Fruit fly (Drosophila melanogaster) whole organism, prepupa: ENCODE data around the gene CG11563.

Experiments used
- Blimp-1 ChIP-seq: fragments of 200-800 bp; sonication (Bioruptor generic); optimal IDR thresholded peaks from 3 replicates; lab custom pipeline; 2017; ENCODE audit warnings: missing biosample characterization, missing genetic modification characterization, mild to moderate bottlenecking, moderate library complexity, missing genetic modification reagents
- CG10631 ChIP-seq: fragments of 200-800 bp; sonication (Bioruptor generic); optimal IDR thresholded peaks from 2 replicates; lab custom pipeline; 2016; ENCODE audit warnings: missing biosample characterization, missing genetic modification characterization
- CG10669 ChIP-seq: fragments of 200-800 bp; sonication (Bioruptor generic); optimal IDR thresholded peaks from 3 replicates; lab custom pipeline; 2018; ENCODE audit warnings: missing biosample characterization, mild to moderate bottlenecking, missing genetic modification characterization, moderate library complexity
- CG11294 ChIP-seq: fragments of 200-800 bp; sonication (Bioruptor generic); IDR thresholded peaks from 2 replicates; pipeline ENCODE4 v1.3.6; 2022; ENCODE audit warnings: missing biosample characterization, missing genetic modification characterization
- CG11762 ChIP-seq: fragments of 200-800 bp; sonication (Bioruptor generic); optimal IDR thresholded peaks from 3 replicates; lab custom pipeline; 2016; ENCODE audit warnings: missing biosample characterization, missing genetic modification characterization; ENCODE audit not compliant: insufficient read depth
- CG11902 ChIP-seq: fragments of 200-800 bp; sonication (Bioruptor generic); optimal IDR thresholded peaks from 3 replicates; lab custom pipeline; 2016; ENCODE audit warnings: missing biosample characterization, missing genetic modification characterization
- CG16779 ChIP-seq: fragments of 200-800 bp; sonication (Bioruptor generic); optimal IDR thresholded peaks from 3 replicates; lab custom pipeline; 2017; ENCODE audit warnings: missing biosample characterization, mild to moderate bottlenecking, missing genetic modification characterization
- CG3032 ChIP-seq: fragments of 200-800 bp; optimal IDR thresholded peaks from 2 replicates; lab custom pipeline; 2019; ENCODE audit warnings: missing biosample characterization, mild to moderate bottlenecking, missing genetic modification characterization, moderate library complexity
- CG31627 ChIP-seq: fragments of 200-800 bp; sonication (Bioruptor generic); optimal IDR thresholded peaks from 3 replicates; lab custom pipeline; 2016; ENCODE audit warnings: missing biosample characterization, missing genetic modification characterization
- CG32006 ChIP-seq: fragments of 200-800 bp; sonication (Bioruptor generic); optimal IDR thresholded peaks from 3 replicates; lab custom pipeline; 2017; ENCODE audit warnings: missing biosample characterization, mild to moderate bottlenecking, missing genetic modification characterization
- CG34406 ChIP-seq: fragments of 200-800 bp; sonication (Bioruptor generic); optimal IDR thresholded peaks from 3 replicates; lab custom pipeline; 2016; ENCODE audit warnings: missing biosample characterization, missing genetic modification characterization
- CG3919 ChIP-seq: fragments of 200-800 bp; sonication (Bioruptor generic); optimal IDR thresholded peaks from 3 replicates; lab custom pipeline; 2016; ENCODE audit warnings: missing biosample characterization, missing genetic modification characterization
- CG4318 ChIP-seq: fragments of 200-800 bp; sonication (Bioruptor generic); optimal IDR thresholded peaks from 3 replicates; lab custom pipeline; 2017; ENCODE audit warnings: missing biosample characterization, mild to moderate bottlenecking, missing genetic modification characterization
- CG6276 ChIP-seq: fragments of 200-800 bp; sonication (Bioruptor generic); optimal IDR thresholded peaks from 2 replicates; lab custom pipeline; 2017; ENCODE audit warnings: missing biosample characterization, mild to moderate bottlenecking, missing genetic modification characterization
- CG6792 ChIP-seq: fragments of 200-800 bp; sonication (Bioruptor generic); optimal IDR thresholded peaks from 3 replicates; lab custom pipeline; 2016; ENCODE audit warnings: missing biosample characterization, missing genetic modification characterization
- CG6808 ChIP-seq: fragments of 200-800 bp; sonication (Bioruptor generic); optimal IDR thresholded peaks from 3 replicates; lab custom pipeline; 2017; ENCODE audit warnings: missing biosample characterization, missing genetic modification characterization, mild to moderate bottlenecking, moderate library complexity, missing genetic modification reagents
- CG6854 ChIP-seq: fragments of 200-800 bp; sonication (Bioruptor generic); optimal IDR thresholded peaks from 2 replicates; lab custom pipeline; 2017; ENCODE audit warnings: missing biosample characterization, mild to moderate bottlenecking, missing genetic modification characterization
- CG7368 ChIP-seq: fragments of 200-800 bp; sonication (Bioruptor generic); optimal IDR thresholded peaks from 3 replicates; lab custom pipeline; 2016; ENCODE audit warnings: missing biosample characterization, missing genetic modification characterization
- CG8119 ChIP-seq: fragments of 200-800 bp; sonication (Bioruptor generic); IDR thresholded peaks from 3 replicates; pipeline ENCODE4 v1.3.6; 2022; ENCODE audit warnings: missing biosample characterization, missing genetic modification characterization
- CG8632 ChIP-seq: fragments of 200-800 bp; sonication (Bioruptor generic); optimal IDR thresholded peaks from 3 replicates; lab custom pipeline; 2016; ENCODE audit warnings: missing biosample characterization, missing genetic modification characterization
- CG9139 ChIP-seq: fragments of 200-800 bp; sonication (Bioruptor generic); optimal IDR thresholded peaks from 3 replicates; lab custom pipeline; 2017; ENCODE audit warnings: missing biosample characterization, mild to moderate bottlenecking, missing genetic modification characterization
- Eip75B ChIP-seq: fragments of 200-800 bp; sonication (Bioruptor generic); optimal IDR thresholded peaks from 3 replicates; lab custom pipeline; 2016; ENCODE audit warnings: missing biosample characterization, missing genetic modification characterization
- Eip78C ChIP-seq: fragments of 200-800 bp; sonication (Bioruptor generic); peaks from one replicate; lab custom pipeline; 2016; ENCODE audit warnings: missing biosample characterization, missing genetic modification characterization
- Ets96B ChIP-seq: fragments of 200-800 bp; optimal IDR thresholded peaks from 2 replicates; lab custom pipeline; 2019; ENCODE audit warnings: missing biosample characterization, mild to moderate bottlenecking, missing genetic modification characterization, moderate library complexity
- Gug ChIP-seq: fragments of 200-800 bp; sonication (Bioruptor generic); IDR thresholded peaks from 2 replicates; pipeline ENCODE4 v1.3.6; 2022; ENCODE audit warnings: missing biosample characterization, missing genetic modification characterization
- Hr38 ChIP-seq: sonication (Bioruptor generic); optimal IDR thresholded peaks from 2 replicates; lab custom pipeline; 2016; ENCODE audit warnings: missing biosample characterization, missing genetic modification characterization
- Hr39 ChIP-seq: fragments of 200-800 bp; sonication (Bioruptor generic); optimal IDR thresholded peaks from 2 replicates; lab custom pipeline; 2016; ENCODE audit warnings: missing biosample characterization, missing genetic modification characterization
- Hr4 ChIP-seq: fragments of 200-800 bp; sonication (Bioruptor generic); optimal IDR thresholded peaks from 3 replicates; lab custom pipeline; 2016; ENCODE audit warnings: missing biosample characterization, missing genetic modification characterization
- Lpt ChIP-seq: fragments of 200-800 bp; sonication (Bioruptor generic); optimal IDR thresholded peaks from 3 replicates; lab custom pipeline; 2016; ENCODE audit warnings: missing biosample characterization, missing genetic modification characterization
- OdsH ChIP-seq: fragments of 200-800 bp; sonication (Bioruptor generic); optimal IDR thresholded peaks from 3 replicates; lab custom pipeline; 2016; ENCODE audit warnings: missing biosample characterization, missing genetic modification characterization
- Smox ChIP-seq: fragments of 200-800 bp; sonication (Bioruptor generic); optimal IDR thresholded peaks from 3 replicates; lab custom pipeline; 2016; ENCODE audit warnings: missing biosample characterization, missing genetic modification characterization
- Sox14 ChIP-seq: fragments of 200-800 bp; sonication (Bioruptor generic); optimal IDR thresholded peaks from 3 replicates; lab custom pipeline; 2016; ENCODE audit warnings: missing biosample characterization, missing genetic modification characterization
- Sox15 ChIP-seq: fragments of 200-800 bp; sonication (Bioruptor generic); optimal IDR thresholded peaks from 3 replicates; lab custom pipeline; 2016; ENCODE audit warnings: missing biosample characterization, missing genetic modification characterization
- acj6 ChIP-seq: fragments of 200-800 bp; sonication (Bioruptor generic); optimal IDR thresholded peaks from 3 replicates; lab custom pipeline; 2016; ENCODE audit warnings: missing biosample characterization, missing genetic modification characterization
- cyc ChIP-seq: fragments of 200-800 bp; sonication (Bioruptor generic); optimal IDR thresholded peaks from 3 replicates; lab custom pipeline; 2016; ENCODE audit warnings: missing biosample characterization, missing genetic modification characterization
- dac ChIP-seq: fragments of 200-800 bp; sonication (Bioruptor generic); optimal IDR thresholded peaks from 2 replicates; lab custom pipeline; 2017; ENCODE audit warnings: missing biosample characterization, mild to moderate bottlenecking, missing genetic modification characterization
- dsx ChIP-seq: fragments of 200-800 bp; optimal IDR thresholded peaks from 3 replicates; lab custom pipeline; 2019; ENCODE audit warnings: missing biosample characterization, mild to moderate bottlenecking, missing genetic modification characterization, moderate library complexity; ENCODE audit not compliant: poor library complexity, severe bottlenecking
- eg ChIP-seq: fragments of 200-800 bp; sonication (Bioruptor generic); IDR thresholded peaks from 3 replicates; pipeline ENCODE4 v1.3.6; 2022; ENCODE audit warnings: missing biosample characterization, missing genetic modification characterization
- fd59A ChIP-seq: fragments of 200-800 bp; sonication (Bioruptor generic); optimal IDR thresholded peaks from 2 replicates; lab custom pipeline; 2017; ENCODE audit warnings: missing biosample characterization, mild to moderate bottlenecking, missing genetic modification characterization, missing genetic modification reagents
- fd85E ChIP-seq: fragments of 200-800 bp; sonication (Bioruptor generic); optimal IDR thresholded peaks from 3 replicates; lab custom pipeline; 2016; ENCODE audit warnings: missing biosample characterization, missing genetic modification characterization
- lz ChIP-seq: fragments of 200-800 bp; sonication (Bioruptor generic); optimal IDR thresholded peaks from 3 replicates; lab custom pipeline; 2016; ENCODE audit warnings: missing biosample characterization, missing genetic modification characterization
- net ChIP-seq: fragments of 200-800 bp; sonication (Bioruptor generic); optimal IDR thresholded peaks from 3 replicates; lab custom pipeline; 2016; ENCODE audit warnings: missing biosample characterization, missing genetic modification characterization
- pdm3 ChIP-seq: fragments of 200-800 bp; sonication (Bioruptor generic); optimal IDR thresholded peaks from 3 replicates; lab custom pipeline; 2016; ENCODE audit warnings: missing biosample characterization, missing genetic modification characterization
- salr ChIP-seq, 2 experiments: fragments of 200-800 bp; sonication (Bioruptor generic); optimal IDR thresholded peaks; 3 replicates each; lab custom pipeline; 2016 to 2018; ENCODE audit warnings: missing biosample characterization in 2 of 2, missing genetic modification characterization in 2 of 2, mild to moderate bottlenecking in 1 of 2
- spab ChIP-seq: fragments of 200-800 bp; sonication (Bioruptor generic); optimal IDR thresholded peaks from 2 replicates; lab custom pipeline; 2017; ENCODE audit warnings: missing biosample characterization, mild to moderate bottlenecking, missing genetic modification characterization, missing genetic modification reagents
- svp ChIP-seq: fragments of 200-800 bp; sonication (Bioruptor generic); peaks from one replicate; lab custom pipeline; 2016; ENCODE audit warnings: missing biosample characterization, missing genetic modification characterization
- topi ChIP-seq: fragments of 200-800 bp; sonication (Bioruptor generic); optimal IDR thresholded peaks from 3 replicates; lab custom pipeline; 2016; ENCODE audit warnings: missing biosample characterization, missing genetic modification characterization
- vri ChIP-seq: fragments of 200-800 bp; sonication (Bioruptor generic); optimal IDR thresholded peaks from 3 replicates; lab custom pipeline; 2016; ENCODE audit warnings: missing biosample characterization, mild to moderate bottlenecking, missing genetic modification characterization

The CG11563 gene

dm6 chr3R:31767528-31767927 is 30.7 kb downstream of the CG11563 start (continued):
- TF ChIP-seq spab (GFP tag; lab: Kevin White, UChicago): peak; percentile 29
- peak; percentile 5 for TF ChIP-seq Blimp-1 (GFP tag; lab: Kevin White, UChicago)
- TF ChIP-seq CG11762 (GFP tag; lab: Kevin White, UChicago): peak; percentile 36
- TF ChIP-seq CG9139 (GFP tag; lab: Kevin White, UChicago): no peak
- TF ChIP-seq topi: peak; percentile 3
- peak; percentile 4 for TF ChIP-seq Sox14
- no peak for TF ChIP-seq fd85E (GFP tag; lab: Kevin White, UChicago)
- TF ChIP-seq vri (GFP tag; lab: Kevin White, UChicago): no peak
- TF ChIP-seq CG6808 (GFP tag; lab: Kevin White, UChicago): peak; percentile 48
- TF ChIP-seq Hr4 (GFP tag; lab: Kevin White, UChicago): peak; percentile 75
- TF ChIP-seq pdm3 (GFP tag; lab: Kevin White, UChicago): peak; percentile 52
- TF ChIP-seq CG7368 (GFP tag; lab: Kevin White, UChicago): peak; percentile 23
- peak; percentile 58 for TF ChIP-seq CG6276
- TF ChIP-seq Hr39: no peak
- no peak for TF ChIP-seq CG6854 (GFP tag; lab: Kevin White, UChicago)
- peak; percentile 59 for TF ChIP-seq acj6 (GFP tag; lab: Kevin White, UChicago)
- TF ChIP-seq CG11902 (GFP tag; lab: Kevin White, UChicago): peak; percentile 23
- peak; percentile 41 for TF ChIP-seq CG10669 (GFP tag; lab: Kevin White, UChicago)
- TF ChIP-seq dac (GFP tag; lab: Kevin White, UChicago): peak; percentile 28
- TF ChIP-seq cyc: peak; percentile 7
- peak; percentile 10 for TF ChIP-seq lz (GFP tag; lab: Kevin White, UChicago)
- TF ChIP-seq Ets96B (tag; lab: Kevin White, UChicago): peak; percentile 30
- peak; percentile 60 for TF ChIP-seq CG8119 (GFP tag; lab: Robert Waterston, UW)
- peak; percentile 43 for TF ChIP-seq CG8632 (GFP tag; lab: Kevin White, UChicago)
- TF ChIP-seq CG4318 (GFP tag; lab: Kevin White, UChicago): peak; percentile 57
- no peak for TF ChIP-seq fd59A (GFP tag; lab: Kevin White, UChicago)
- TF ChIP-seq Hr38: no peak
- TF ChIP-seq Gug (GFP tag; lab: Robert Waterston, UW): no peak
- TF ChIP-seq CG10631 (GFP tag; lab: Kevin White, UChicago): peak; percentile 61
- no peak for TF ChIP-seq dsx (GFP tag; lab: Kevin White, UChicago)
- peak; percentile 28 for TF ChIP-seq CG16779 (tag; lab: Kevin White, UChicago)
- TF ChIP-seq CG11294 (GFP tag; lab: Robert Waterston, UW): no peak
- peak; percentile 92 for TF ChIP-seq Eip78C (GFP tag; lab: Kevin White, UChicago)
- TF ChIP-seq CG32006 (GFP tag; lab: Kevin White, UChicago): peak; percentile 82
- TF ChIP-seq CG31627 (GFP tag; lab: Kevin White, UChicago): no peak
- peak; percentile 14 for TF ChIP-seq Lpt (GFP tag; lab: Kevin White, UChicago)
- peak; percentile 50 for TF ChIP-seq CG34406

dm6 chr3R:31768198-31768597 is 31.4 kb downstream of the CG11563 start:
- TF ChIP-seq eg (GFP tag; lab: Robert Waterston, UW): peak; percentile 88
- TF ChIP-seq dac (GFP tag; lab: Kevin White, UChicago): peak; percentile 77
- TF ChIP-seq Sox14: peak; percentile 63
- no peak for TF ChIP-seq Hr39
- TF ChIP-seq CG8632 (GFP tag; lab: Kevin White, UChicago): no peak
- peak; percentile 84 for TF ChIP-seq Lpt (GFP tag; lab: Kevin White, UChicago)
- peak; percentile 78 for TF ChIP-seq Hr4 (GFP tag; lab: Kevin White, UChicago)
- TF ChIP-seq svp (GFP tag; lab: Kevin White, UChicago): peak; percentile 38
- peak; percentile 12 for TF ChIP-seq CG3032
- peak; percentile 65 for TF ChIP-seq Gug (GFP tag; lab: Robert Waterston, UW)
- TF ChIP-seq spab (GFP tag; lab: Kevin White, UChicago): peak; percentile 12
- peak; percentile 24 for TF ChIP-seq CG10669 (GFP tag; lab: Kevin White, UChicago)
- TF ChIP-seq CG11762 (GFP tag; lab: Kevin White, UChicago): peak; percentile 62
- TF ChIP-seq pdm3 (GFP tag; lab: Kevin White, UChicago): peak; percentile 57
- TF ChIP-seq CG3919 (GFP tag; lab: Kevin White, UChicago): peak; percentile 81
- TF ChIP-seq Eip75B (GFP tag; lab: Kevin White, UChicago): peak; percentile 35
- peak; percentile 83 for TF ChIP-seq CG6276
- no peak for TF ChIP-seq CG6792 (GFP tag; lab: Kevin White, UChicago)
- TF ChIP-seq Sox15 (GFP tag; lab: Kevin White, UChicago): no peak
- TF ChIP-seq net (GFP tag; lab: Kevin White, UChicago): peak; percentile 52
- TF ChIP-seq OdsH (GFP tag; lab: Kevin White, UChicago): peak; percentile 53
- TF ChIP-seq CG7368 (GFP tag; lab: Kevin White, UChicago): peak; percentile 47
- TF ChIP-seq Smox (GFP tag; lab: Kevin White, UChicago): no peak
- TF ChIP-seq CG32006 (GFP tag; lab: Kevin White, UChicago): peak; percentile 87
- peak; percentile 86 for TF ChIP-seq CG8119 (GFP tag; lab: Robert Waterston, UW)
- no peak for TF ChIP-seq CG9139 (GFP tag; lab: Kevin White, UChicago)
- no peak for TF ChIP-seq vri (GFP tag; lab: Kevin White, UChicago)
- peak; percentile 32 for TF ChIP-seq acj6 (GFP tag; lab: Kevin White, UChicago)
- TF ChIP-seq salr (GFP tag; optimal IDR thresholded peaks at IDR 0.05; lab: Kevin White, UChicago): peak in 1 of 2 experiments; percentile 35
